Fruit fly (Drosophila melanogaster): Measurements from ENCODE around the gene Cpr66D.

The Cpr66D gene

DNA sequence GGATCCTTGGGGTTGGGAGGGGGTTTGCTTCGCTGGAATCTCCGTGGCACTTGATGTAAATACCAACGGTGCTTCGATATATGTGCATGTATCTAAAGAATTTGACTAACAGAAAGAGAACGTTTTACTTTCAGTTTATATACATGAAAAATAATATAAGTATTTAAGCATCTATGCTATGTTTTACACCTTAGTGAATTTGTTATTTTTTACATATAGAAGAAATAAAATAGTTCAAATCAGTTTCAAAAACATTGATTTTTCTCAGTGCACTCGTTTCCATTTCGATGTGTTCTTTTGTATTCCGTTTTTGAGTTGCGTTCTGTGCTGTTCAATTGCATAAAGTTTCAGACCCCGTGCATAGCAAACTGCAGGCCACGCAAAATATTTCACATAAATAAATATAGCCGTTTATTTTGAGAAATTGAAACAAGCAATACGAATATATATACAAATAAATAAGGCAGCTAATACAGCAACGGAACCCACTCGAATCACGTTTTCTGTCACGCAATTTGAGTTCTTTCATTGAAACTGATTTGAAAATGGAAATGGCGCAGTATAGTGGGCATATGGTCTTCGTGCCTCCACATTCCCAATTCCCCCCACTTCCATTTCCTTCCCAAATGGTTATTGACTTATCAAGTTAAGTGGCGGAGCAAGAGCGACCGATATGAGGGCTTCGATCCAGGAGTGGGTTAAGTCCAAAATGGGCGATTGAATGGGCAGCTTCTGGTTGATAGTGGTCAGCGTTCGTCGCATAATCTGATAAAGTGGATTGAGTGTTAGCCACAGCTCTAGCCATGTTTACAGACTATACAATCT, 42.5 kb downstream of the Cpr66D start (continued):
- TF ChIP-seq CG17568 (GFP tag; optimal IDR thresholded peaks at IDR 0.05), result no peak
- no peak for TF ChIP-seq Pdp1 (GFP tag; optimal IDR thresholded peaks at IDR 0.05)
- no peak for TF ChIP-seq Adf1 (GFP tag; IDR thresholded peaks at IDR 0.05)
- TF ChIP-seq Deaf1 (tag; optimal IDR thresholded peaks at IDR 0.05), result peak; percentile 20
- no peak for TF ChIP-seq caup (GFP tag; optimal IDR thresholded peaks at IDR 0.05; ENCODE audit: severe bottlenecking)
- no peak for TF ChIP-seq CG17829 (tag; optimal IDR thresholded peaks at IDR 0.05)
- no peak for TF ChIP-seq pan (optimal IDR thresholded peaks at IDR 0.05)
- no peak for TF ChIP-seq pan (GFP tag; optimal IDR thresholded peaks at IDR 0.05 in 1 of 2, IDR thresholded peaks at IDR 0.05 in 1 of 2)
- no peak for TF ChIP-seq CG43689 (GFP tag; IDR thresholded peaks at IDR 0.05)
- TF ChIP-seq Dbx (GFP tag; IDR thresholded peaks at IDR 0.05), result no peak
- no peak for TF ChIP-seq B-H2 (GFP tag; optimal IDR thresholded peaks at IDR 0.05)
- TF ChIP-seq Asciz (GFP tag; optimal IDR thresholded peaks at IDR 0.05), result no peak
- no peak for TF ChIP-seq sqz (GFP tag; optimal IDR thresholded peaks at IDR 0.05)
- no peak for TF ChIP-seq CG1602 (GFP tag; optimal IDR thresholded peaks at IDR 0.05)
- no peak for TF ChIP-seq Atf6 (GFP tag; IDR thresholded peaks at IDR 0.05)
- no peak for TF ChIP-seq CG4854 (GFP tag; optimal IDR thresholded peaks at IDR 0.05)
- no peak for TF ChIP-seq CG7556 (GFP tag; optimal IDR thresholded peaks at IDR 0.05)
- no peak for TF ChIP-seq CG2875 (GFP tag; optimal IDR thresholded peaks at IDR 0.05)
- TF ChIP-seq ac (GFP tag; optimal IDR thresholded peaks at IDR 0.05), result no peak
- TF ChIP-seq ewg (GFP tag; optimal IDR thresholded peaks at IDR 0.05), result no peak
- TF ChIP-seq onecut (GFP tag; IDR thresholded peaks at IDR 0.05), result no peak
- TF ChIP-seq ro (GFP tag; IDR thresholded peaks at IDR 0.05), result no peak
- peak; percentile 7 for TF ChIP-seq Sox102F (GFP tag; optimal IDR thresholded peaks at IDR 0.05)
- no peak for TF ChIP-seq Dll (GFP tag; IDR thresholded peaks at IDR 0.05; ENCODE audit: partially characterized antibody)
- no peak for TF ChIP-seq Sry-δ (GFP tag; optimal IDR thresholded peaks at IDR 0.05)
- no peak for TF ChIP-seq CG6813 (GFP tag; optimal IDR thresholded peaks at IDR 0.05)
- TF ChIP-seq fru (optimal IDR thresholded peaks at IDR 0.05), result no peak
- TF ChIP-seq Doc3 (GFP tag; IDR thresholded peaks at IDR 0.05; ENCODE audit: partially characterized antibody), result no peak
- no peak for TF ChIP-seq Side (GFP tag; optimal IDR thresholded peaks at IDR 0.05)
- TF ChIP-seq Ada2b (GFP tag; IDR thresholded peaks at IDR 0.05), result peak; percentile 34; the same call in 1 of the 2 replicates
- peak; percentile 29; the same call in 1 of the 2 replicates for TF ChIP-seq E2f1 (GFP tag; IDR thresholded peaks at IDR 0.05)
- no peak for TF ChIP-seq CG34224 (GFP tag; IDR thresholded peaks at IDR 0.05; ENCODE audit: partially characterized antibody)
- peak; percentile 22 for TF ChIP-seq CG10979 (tag; optimal IDR thresholded peaks at IDR 0.05)
- TF ChIP-seq CG1792 (GFP tag; optimal IDR thresholded peaks at IDR 0.05), result no peak
- no peak for TF ChIP-seq CG18599 (GFP tag; optimal IDR thresholded peaks at IDR 0.05)
- no peak for TF ChIP-seq aop (GFP tag; IDR thresholded peaks at IDR 0.05)
- no peak for TF ChIP-seq esg (GFP tag; conservative IDR thresholded peaks at IDR 0.05)
- TF ChIP-seq tap (tag; optimal IDR thresholded peaks at IDR 0.05), result no peak
- TF ChIP-seq Hr78 (GFP tag; optimal IDR thresholded peaks at IDR 0.05), result no peak
- TF ChIP-seq Atf3 (GFP tag; optimal IDR thresholded peaks at IDR 0.05), result no peak
- TF ChIP-seq mld (GFP tag; IDR thresholded peaks at IDR 0.05; ENCODE audit: partially characterized antibody), result no peak
- peak; percentile 9 for TF ChIP-seq CG7839 (tag; optimal IDR thresholded peaks at IDR 0.05)
- TF ChIP-seq Hr51 (GFP tag; optimal IDR thresholded peaks at IDR 0.05), result no peak
- TF ChIP-seq CG2889 (GFP tag; IDR thresholded peaks at IDR 0.05), result no peak
- TF ChIP-seq HHEX (GFP tag; optimal IDR thresholded peaks at IDR 0.05), result no peak
- TF ChIP-seq CG14667 (GFP tag; IDR thresholded peaks at IDR 0.05), result no peak
- no peak for TF ChIP-seq CG2678 (tag; optimal IDR thresholded peaks at IDR 0.05)
- no peak for TF ChIP-seq sna (GFP tag; IDR thresholded peaks at IDR 0.05; ENCODE audit: partially characterized antibody)
- TF ChIP-seq CG30020 (tag; optimal IDR thresholded peaks at IDR 0.05), result no peak
